Worm (Caenorhabditis elegans) whole organism, L1 larva: ENCODE data around the gene Y71H2AM.14.

ENCODE experiments used
- C34B4.2 ChIP-seq: sonication (generic microtip); optimal IDR thresholded peaks from 2 replicates; lab custom pipeline; 2017; ENCODE audit warnings: mild to moderate bottlenecking, missing genetic modification characterization, missing compliant biosample characterization
- F16B12.6 ChIP-seq: fragments of 150-350 bp; optimal IDR thresholded peaks from 2 replicates; lab custom pipeline; 2014; ENCODE audit warnings: missing biosample characterization, missing genetic modification characterization
- Y116A8C.19 ChIP-seq: sonication (generic microtip); optimal IDR thresholded peaks from 2 replicates; lab custom pipeline; 2016; ENCODE audit warnings: missing compliant biosample characterization, missing genetic modification characterization, borderline replicate concordance
- aha-1 ChIP-seq: fragments of 150-350 bp; optimal IDR thresholded peaks from 2 replicates; lab custom pipeline; 2014; ENCODE audit warnings: missing biosample characterization, missing genetic modification characterization
- alr-1 ChIP-seq: fragments of 200-800 bp; sonication (Bioruptor generic); optimal IDR thresholded peaks from 2 replicates; lab custom pipeline; 2018; ENCODE audit warnings: borderline replicate concordance, mild to moderate bottlenecking, missing genetic modification characterization, missing compliant biosample characterization
- aly-2 ChIP-seq: fragments of 150-350 bp; optimal IDR thresholded peaks from 2 replicates; lab custom pipeline; 2014; ENCODE audit warnings: missing biosample characterization, missing genetic modification characterization
- ama-1 ChIP-seq: fragments of 150-350 bp; optimal IDR thresholded peaks from 2 replicates; lab custom pipeline; 2014
- blmp-1 ChIP-seq: fragments of 150-350 bp; optimal IDR thresholded peaks from 2 replicates; lab custom pipeline; 2014; ENCODE audit warnings: missing biosample characterization, missing genetic modification characterization
- ceh-63 ChIP-seq: fragments of 200-800 bp; sonication (Bioruptor generic); optimal IDR thresholded peaks from 2 replicates; lab custom pipeline; 2018; ENCODE audit warnings: mild to moderate bottlenecking, missing genetic modification characterization, missing compliant biosample characterization
- ceh-8 ChIP-seq: fragments of 200-800 bp; sonication (Bioruptor generic); optimal IDR thresholded peaks from 2 replicates; lab custom pipeline; 2018; ENCODE audit warnings: mild to moderate bottlenecking, missing genetic modification characterization, moderate library complexity, missing compliant biosample characterization
- ceh-90 ChIP-seq: sonication (generic microtip); optimal IDR thresholded peaks from 2 replicates; lab custom pipeline; 2016; ENCODE audit warnings: missing genetic modification characterization, missing compliant biosample characterization
- ces-1 ChIP-seq: fragments of 150-350 bp; optimal IDR thresholded peaks from 2 replicates; lab custom pipeline; 2014; ENCODE audit warnings: missing biosample characterization, missing genetic modification reagents, missing genetic modification characterization
- dsc-1 ChIP-seq: sonication (generic microtip); optimal IDR thresholded peaks from 2 replicates; lab custom pipeline; 2016; ENCODE audit warnings: mild to moderate bottlenecking, missing genetic modification characterization, missing compliant biosample characterization
- efl-1 ChIP-seq, 4 experiments: fragments of 150-350 bp; optimal IDR thresholded peaks in 3 of 4; peaks in 1 of 4; 1 replicate in 1 of 4; 2 replicates in 3 of 4; lab custom pipeline; 2014; ENCODE audit warnings: missing biosample characterization in 2 of 4, missing genetic modification characterization in 2 of 4, missing genetic modification reagents in 2 of 4
- efl-3 ChIP-seq: fragments of 200-800 bp; sonication (Bioruptor generic); optimal IDR thresholded peaks from 2 replicates; lab custom pipeline; 2018; ENCODE audit warnings: mild to moderate bottlenecking, missing genetic modification characterization, missing compliant biosample characterization
- egl-27 ChIP-seq, 2 experiments: fragments of 150-350 bp in 1 of 2; sonication (generic microtip); optimal IDR thresholded peaks; 3 replicates each; lab custom pipeline; 2017 to 2018; ENCODE audit warnings: missing biosample characterization in 2 of 2, missing genetic modification characterization in 2 of 2, missing genetic modification reagents in 2 of 2
- elt-2 ChIP-seq: sonication (generic microtip); optimal IDR thresholded peaks from 2 replicates; lab custom pipeline; 2016; ENCODE audit warnings: missing genetic modification characterization, mild to moderate bottlenecking, inconsistent platforms, missing compliant biosample characterization, missing genetic modification reagents
- ets-5 ChIP-seq: fragments of 200-800 bp; sonication (Bioruptor generic); IDR thresholded peaks from 2 replicates; pipeline ENCODE4 v1.3.6; 2022; ENCODE audit warnings: missing genetic modification characterization, missing compliant biosample characterization
- fkh-4 ChIP-seq: sonication (generic microtip); optimal IDR thresholded peaks from 2 replicates; lab custom pipeline; 2016; ENCODE audit warnings: missing compliant biosample characterization, missing genetic modification characterization, borderline replicate concordance
- fkh-8 ChIP-seq: sonication (generic microtip); optimal IDR thresholded peaks from 2 replicates; lab custom pipeline; 2016; ENCODE audit warnings: mild to moderate bottlenecking, missing genetic modification characterization, missing compliant biosample characterization
- fos-1 ChIP-seq: fragments of 150-350 bp; optimal IDR thresholded peaks from 2 replicates; lab custom pipeline; 2014; ENCODE audit warnings: missing biosample characterization, missing genetic modification characterization
- grh-1 ChIP-seq: fragments of 200-800 bp; sonication (Bioruptor generic); IDR thresholded peaks from 2 replicates; pipeline ENCODE4 v1.3.6; 2022; ENCODE audit warnings: missing genetic modification reagents, missing genetic modification characterization, missing compliant biosample characterization
- isw-1 ChIP-seq: fragments of 200-800 bp; sonication (Bioruptor generic); IDR thresholded peaks from 2 replicates; pipeline ENCODE4 v1.3.6; 2022; ENCODE audit warnings: missing genetic modification characterization, missing compliant biosample characterization
- jun-1 ChIP-seq: fragments of 150-350 bp; optimal IDR thresholded peaks from 2 replicates; lab custom pipeline; 2014; ENCODE audit warnings: missing biosample characterization, missing genetic modification reagents, missing genetic modification characterization
- lin-13 ChIP-seq: fragments of 150-350 bp; optimal IDR thresholded peaks from 2 replicates; lab custom pipeline; 2014; ENCODE audit warnings: missing biosample characterization, missing genetic modification reagents, missing genetic modification characterization
- lin-14 ChIP-seq: fragments of 200-800 bp; sonication (Bioruptor generic); optimal IDR thresholded peaks from 2 replicates; lab custom pipeline; 2018; ENCODE audit warnings: mild to moderate bottlenecking, missing genetic modification characterization, moderate library complexity, missing compliant biosample characterization
- lin-15B ChIP-seq: fragments of 150-350 bp; sonication (generic microtip); optimal IDR thresholded peaks from 3 replicates; lab custom pipeline; 2014; ENCODE audit warnings: missing biosample characterization, missing genetic modification characterization
- lin-35 ChIP-seq, 2 experiments: fragments of 150-350 bp; optimal IDR thresholded peaks; 2 replicates each; lab custom pipeline; 2014; ENCODE audit warnings: missing biosample characterization in 2 of 2, missing genetic modification characterization in 2 of 2, missing genetic modification reagents in 2 of 2
- lin-39 ChIP-seq: fragments of 150-350 bp; optimal IDR thresholded peaks from 2 replicates; lab custom pipeline; 2014; ENCODE audit warnings: missing biosample characterization, missing genetic modification reagents, missing genetic modification characterization
- lir-3 ChIP-seq: sonication (generic microtip); optimal IDR thresholded peaks from 2 replicates; lab custom pipeline; 2016; ENCODE audit warnings: mild to moderate bottlenecking, missing genetic modification characterization, moderate library complexity, missing compliant biosample characterization; ENCODE audit not compliant: poor library complexity
- mdl-1 ChIP-seq, 2 experiments: fragments of 150-350 bp; optimal IDR thresholded peaks; 2 replicates each; lab custom pipeline; 2014 to 2017; ENCODE audit warnings: missing biosample characterization in 2 of 2, missing genetic modification characterization in 2 of 2, inconsistent platforms in 1 of 2
- mep-1 ChIP-seq: fragments of 150-350 bp; optimal IDR thresholded peaks from 2 replicates; lab custom pipeline; 2014; ENCODE audit warnings: missing biosample characterization, missing genetic modification characterization
- nhr-12 ChIP-seq: sonication (generic microtip); optimal IDR thresholded peaks from 2 replicates; lab custom pipeline; 2017; ENCODE audit warnings: missing biosample characterization, missing genetic modification characterization
- nhr-19 ChIP-seq: fragments of 200-800 bp; sonication (Bioruptor generic); conservative IDR thresholded peaks from 2 replicates; pipeline ENCODE4 v1.3.6; 2022; ENCODE audit warnings: missing genetic modification characterization, missing compliant biosample characterization
- nhr-71 ChIP-seq: sonication (generic microtip); optimal IDR thresholded peaks from 2 replicates; lab custom pipeline; 2016; ENCODE audit warnings: mild to moderate bottlenecking, missing genetic modification characterization, moderate library complexity, missing compliant biosample characterization
- nhr-85 ChIP-seq: sonication (generic microtip); peaks from one replicate; lab custom pipeline; 2016; ENCODE audit warnings: missing genetic modification characterization, inconsistent platforms, missing compliant biosample characterization
- nhr-90 ChIP-seq: sonication (generic microtip); optimal IDR thresholded peaks from 2 replicates; lab custom pipeline; 2016; ENCODE audit warnings: mild to moderate bottlenecking, missing genetic modification characterization, missing compliant biosample characterization; ENCODE audit not compliant: poor library complexity
- pag-3 ChIP-seq: sonication (generic microtip); optimal IDR thresholded peaks from 2 replicates; lab custom pipeline; 2017; ENCODE audit warnings: missing genetic modification characterization, mild to moderate bottlenecking, missing compliant biosample characterization, antibody characterized with exemption, borderline replicate concordance; ENCODE audit not compliant: insufficient read depth
- pax-3 ChIP-seq: fragments of 200-800 bp; sonication (Bioruptor generic); optimal IDR thresholded peaks from 2 replicates; lab custom pipeline; 2018; ENCODE audit warnings: mild to moderate bottlenecking, missing genetic modification characterization, moderate library complexity, missing compliant biosample characterization
- skn-1 ChIP-seq: fragments of 150-350 bp; optimal IDR thresholded peaks from 2 replicates; lab custom pipeline; 2014; ENCODE audit warnings: missing biosample characterization, missing genetic modification characterization
- snpc-4 ChIP-seq: fragments of 150-350 bp; optimal IDR thresholded peaks from 2 replicates; lab custom pipeline; 2014; ENCODE audit warnings: missing biosample characterization, missing genetic modification characterization
- sox-4 ChIP-seq: sonication (generic microtip); optimal IDR thresholded peaks from 2 replicates; lab custom pipeline; 2016; ENCODE audit warnings: missing genetic modification characterization, missing compliant biosample characterization
- tbx-2 ChIP-seq: sonication (generic microtip); optimal IDR thresholded peaks from 2 replicates; lab custom pipeline; 2016; ENCODE audit warnings: missing genetic modification characterization, missing compliant biosample characterization
- unc-130 ChIP-seq: fragments of 150-350 bp; optimal IDR thresholded peaks from 2 replicates; lab custom pipeline; 2017; ENCODE audit warnings: missing biosample characterization, missing genetic modification characterization, inconsistent platforms
- unc-30 ChIP-seq: sonication (generic microtip); optimal IDR thresholded peaks from 2 replicates; lab custom pipeline; 2017; ENCODE audit warnings: missing biosample characterization, missing genetic modification characterization
- unc-62 ChIP-seq: fragments of 150-350 bp; optimal IDR thresholded peaks from 2 replicates; lab custom pipeline; 2014; ENCODE audit warnings: missing biosample characterization, missing genetic modification reagents, missing genetic modification characterization
- unc-98 ChIP-seq: fragments of 200-800 bp; sonication (Bioruptor generic); IDR thresholded peaks from 2 replicates; pipeline ENCODE4 v1.3.6; 2022; ENCODE audit warnings: missing genetic modification characterization, missing compliant biosample characterization
- vab-15 ChIP-seq: sonication (generic microtip); optimal IDR thresholded peaks from 2 replicates; lab custom pipeline; 2017; ENCODE audit warnings: missing genotype, mild to moderate bottlenecking, missing genetic modification characterization, missing compliant biosample characterization
- zip-4 ChIP-seq: fragments of 200-800 bp; sonication (Bioruptor generic); optimal IDR thresholded peaks from 2 replicates; lab custom pipeline; 2018; ENCODE audit warnings: mild to moderate bottlenecking, missing genetic modification characterization, moderate library complexity, missing compliant biosample characterization

The Y71H2AM.14 gene

DNA sequence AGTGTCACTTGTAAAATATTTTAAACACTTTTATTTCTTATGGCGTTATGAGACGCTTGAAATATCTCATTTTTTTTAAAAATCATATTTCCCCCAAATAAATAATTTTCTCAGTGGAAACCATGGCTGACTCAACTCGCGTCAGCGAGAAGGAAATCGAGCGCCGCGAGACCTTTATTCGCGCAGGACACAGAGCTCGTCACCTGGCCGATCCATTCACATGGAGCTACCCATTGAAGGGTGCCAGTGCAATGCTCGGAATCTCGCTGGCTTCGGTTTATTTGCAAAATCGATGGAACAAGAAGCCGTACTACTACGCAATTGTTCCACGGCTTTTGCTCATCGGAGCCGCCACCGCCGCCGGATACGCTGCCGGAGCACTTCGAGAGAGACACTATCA is 40.3 kb upstream of the Y71H2AM.14 start, which contains the start of gene nduc-2:
Gene nduc-2, plus strand, starts transcription at position 113 of the 400 bp plus-strand sequence.
- TF ChIP-seq lir-3 (tag; lab: Kevin White, UChicago) (no peak), pax-3 (peak; percentile 3), nhr-71 (peak; percentile 34), grh-1 (peak; percentile 21; the same call in 1 of the 2 replicates), ama-1 (lab: Kevin White, UChicago) (peak; percentile 11)

DNA sequence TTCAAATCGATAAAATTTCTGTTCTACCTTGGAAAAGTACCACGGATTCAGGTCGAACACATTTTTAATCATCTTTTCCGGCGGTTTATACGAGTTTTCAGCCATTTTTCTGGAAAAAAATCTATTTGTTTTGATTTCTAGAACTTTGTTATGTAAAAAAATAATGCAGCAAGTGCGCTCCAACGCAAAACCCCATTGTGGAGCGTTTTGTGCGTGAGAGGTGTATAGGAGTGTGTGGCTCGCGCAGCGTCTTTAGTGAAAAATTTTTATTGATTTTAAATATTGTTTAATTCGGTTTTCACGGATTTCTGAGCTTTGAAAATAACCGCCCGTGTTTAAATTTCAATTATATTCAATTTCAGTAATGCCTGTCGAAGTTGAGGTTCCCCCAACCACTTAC is 39.4 kb upstream of the Y71H2AM.14 start, which contains the start of gene Y71H2AM.20:
Gene Y71H2AM.20, minus strand, starts transcription at position 109 of the 400 bp plus-strand sequence.
- peak; percentile 92 to 95 for TF ChIP-seq lin-35 (GFP tag; optimal IDR thresholded peaks at IDR 0.05; lab: Kevin White, UChicago)
- TF ChIP-seq alr-1 (tag; lab: Kevin White, UChicago) = no peak
- TF ChIP-seq fkh-4 (tag; lab: Kevin White, UChicago) = no peak
- TF ChIP-seq mep-1 (tag; lab: Kevin White, UChicago) = peak; percentile 99
- TF ChIP-seq lin-14 (GFP tag; lab: Kevin White, UChicago) = peak; percentile 97
- TF ChIP-seq unc-130 (tag; lab: Kevin White, UChicago) = peak; percentile 100
- TF ChIP-seq unc-62 = no peak
- peak; percentile 99 for TF ChIP-seq fkh-8 (tag; lab: Kevin White, UChicago)
- peak; percentile 35; the same call in 1 of the 2 replicates for TF ChIP-seq unc-98
- TF ChIP-seq ama-1 (lab: Kevin White, UChicago) = peak; percentile 84
- TF ChIP-seq blmp-1 (tag; lab: Kevin White, UChicago) = peak; percentile 94
- no peak for TF ChIP-seq ces-1 (GFP tag; lab: Kevin White, UChicago)
- peak; percentile 61 for TF ChIP-seq lin-39 (tag; lab: Kevin White, UChicago)
- TF ChIP-seq isw-1 (GFP tag; lab: Robert Waterston, UW) = peak; percentile 93
- peak; percentile 92 for TF ChIP-seq tbx-2 (tag; lab: Kevin White, UChicago)
- peak; percentile 93 for TF ChIP-seq nhr-85 (tag; lab: Kevin White, UChicago)
- peak; percentile 98 for TF ChIP-seq nhr-71
- TF ChIP-seq grh-1 = peak; percentile 40; the same call in 1 of the 2 replicates
- peak; percentile 56 for TF ChIP-seq pag-3
- peak; percentile 86 for TF ChIP-seq ceh-8
- TF ChIP-seq pax-3 = peak; percentile 91
- peak; percentile 42 for TF ChIP-seq elt-2 (tag; lab: Kevin White, UChicago)
- TF ChIP-seq Y116A8C.19 (tag; lab: Kevin White, UChicago) = no peak
- no peak for TF ChIP-seq unc-30 (tag; lab: Kevin White, UChicago)
- no peak for TF ChIP-seq ets-5 (GFP tag; lab: Robert Waterston, UW)
- TF ChIP-seq nhr-19 (GFP tag; lab: Robert Waterston, UW) = peak; percentile 93
- peak; percentile 84 for TF ChIP-seq vab-15 (tag; lab: Kevin White, UChicago)
- peak; percentile 90 for TF ChIP-seq nhr-90 (tag; lab: Kevin White, UChicago)
- TF ChIP-seq zip-4 (GFP tag; lab: Kevin White, UChicago) = peak; percentile 59
- peak; percentile 89 for TF ChIP-seq dsc-1 (tag; lab: Kevin White, UChicago)
- peak in 1 of 2 experiments; percentile 74 for TF ChIP-seq egl-27 (tag; optimal IDR thresholded peaks at IDR 0.05; lab: Kevin White, UChicago)
- peak; percentile 92 for TF ChIP-seq aly-2 (tag; lab: Kevin White, UChicago)
- peak; percentile 65 for TF ChIP-seq sox-4 (tag; lab: Kevin White, UChicago)
- no peak for TF ChIP-seq ceh-63
- peak; percentile 93 for TF ChIP-seq skn-1 (tag; lab: Kevin White, UChicago)
- peak; percentile 92 to 95 for TF ChIP-seq efl-1 (optimal IDR thresholded peaks at IDR 0.05; lab: Kevin White, UChicago)
- TF ChIP-seq efl-1 (GFP tag; optimal IDR thresholded peaks at IDR 0.05 in 1 of 2; lab: Kevin White, UChicago) = peak; percentile 87 to 98
- no peak for TF ChIP-seq efl-3
- TF ChIP-seq F16B12.6 = peak; percentile 80
- TF ChIP-seq aha-1 (tag; lab: Kevin White, UChicago) = peak; percentile 51
- peak in 1 of 2 experiments; percentile 93 for TF ChIP-seq mdl-1 (tag; optimal IDR thresholded peaks at IDR 0.05; lab: Kevin White, UChicago)
- peak; percentile 90 for TF ChIP-seq snpc-4 (tag; lab: Kevin White, UChicago)
- TF ChIP-seq ceh-90 = no peak
- TF ChIP-seq fos-1 (tag; lab: Kevin White, UChicago) = peak; percentile 94
- no peak for TF ChIP-seq C34B4.2 (tag; lab: Kevin White, UChicago)
- peak; percentile 97 for TF ChIP-seq lin-13
- TF ChIP-seq nhr-12 (tag; lab: Kevin White, UChicago) = no peak
- TF ChIP-seq jun-1 (tag; lab: Kevin White, UChicago) = peak; percentile 88
- peak; percentile 99 for TF ChIP-seq lin-15B (tag; lab: Kevin White, UChicago)
